Worm (Caenorhabditis elegans): ENCODE measurements around the gene C34C12.1.

DNA sequence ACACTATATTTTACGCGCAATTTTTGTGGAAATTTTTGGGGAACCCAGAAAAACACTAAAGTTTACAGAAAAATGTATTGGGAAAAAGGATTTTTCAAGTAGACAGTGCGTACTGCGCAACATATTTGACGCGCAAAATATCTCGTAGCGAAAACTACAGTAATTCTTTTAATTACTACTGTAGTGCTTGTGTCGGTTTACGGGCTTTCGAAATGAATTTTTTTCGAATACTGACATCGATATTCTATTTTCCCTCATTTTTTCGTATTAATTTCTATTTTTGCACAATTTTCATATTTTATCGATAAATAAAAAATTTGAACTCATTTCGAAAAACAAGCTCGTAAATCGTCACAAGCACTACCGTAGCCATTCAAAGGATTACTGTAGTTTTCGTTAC is 25.6 kb upstream of the C34C12.1 start:
- TF ChIP-seq ama-1 (optimal IDR thresholded peaks at IDR 0.05) (no peak), ets-7 (tag; optimal IDR thresholded peaks at IDR 0.05) (no peak), tra-4 (tag; optimal IDR thresholded peaks at IDR 0.05) (no peak), ceh-36 (tag; optimal IDR thresholded peaks at IDR 0.05) (no peak), flt-1 (GFP tag; IDR thresholded peaks at IDR 0.05) (no peak), scrt-1 (GFP tag; IDR thresholded peaks at IDR 0.05) (no peak), hmbx-1 (tag; optimal IDR thresholded peaks at IDR 0.05) (no peak), hnd-1 (tag; optimal IDR thresholded peaks at IDR 0.05) (no peak), sea-1 (GFP tag; conservative IDR thresholded peaks at IDR 0.05) (no peak), tbx-11 (GFP tag; IDR thresholded peaks at IDR 0.05) (no peak), aly-1 (tag; optimal IDR thresholded peaks at IDR 0.05) (no peak), hmg-4 (GFP tag; optimal IDR thresholded peaks at IDR 0.05) (no peak), tbx-37 (GFP tag; conservative IDR thresholded peaks at IDR 0.05) (no peak)

Data from whole organism, early embryonic.